Worm (Caenorhabditis elegans) whole organism, mixed stage, embryonic: ENCODE measurements around the gene Y54G11A.19.

ENCODE experiments used
- M03D4.4 ChIP-seq: sonication (generic microtip); optimal IDR thresholded peaks from 2 replicates; lab custom pipeline; 2017; ENCODE audit warnings: mild to moderate bottlenecking, missing genetic modification characterization, missing compliant biosample characterization
- bed-3 ChIP-seq: fragments of 200-800 bp; sonication (Bioruptor generic); optimal IDR thresholded peaks from 3 replicates; lab custom pipeline; 2018; ENCODE audit warnings: mild to moderate bottlenecking, missing genetic modification characterization, moderate library complexity, missing compliant biosample characterization
- blmp-1 ChIP-seq: fragments of 150-350 bp; optimal IDR thresholded peaks from 2 replicates; lab custom pipeline; 2014; ENCODE audit warnings: missing biosample characterization, missing genetic modification characterization
- ceh-39 ChIP-seq: fragments of 150-350 bp; optimal IDR thresholded peaks from 2 replicates; lab custom pipeline; 2014; ENCODE audit warnings: missing biosample characterization, missing genetic modification characterization
- ceh-43 ChIP-seq: fragments of 200-800 bp; sonication (Bioruptor generic); optimal IDR thresholded peaks from 2 replicates; lab custom pipeline; 2018; ENCODE audit warnings: mild to moderate bottlenecking, missing genetic modification characterization, moderate library complexity, missing compliant biosample characterization
- ceh-83 ChIP-seq: fragments of 200-800 bp; sonication (Bioruptor generic); optimal IDR thresholded peaks from 2 replicates; lab custom pipeline; 2018; ENCODE audit warnings: mild to moderate bottlenecking, missing genetic modification characterization, missing compliant biosample characterization
- ces-1 ChIP-seq: fragments of 150-350 bp; optimal IDR thresholded peaks from 2 replicates; lab custom pipeline; 2014; ENCODE audit warnings: missing biosample characterization, missing genetic modification reagents, missing genetic modification characterization
- cnd-1 ChIP-seq: fragments of 200-800 bp; sonication (Bioruptor generic); optimal IDR thresholded peaks from 2 replicates; lab custom pipeline; 2018; ENCODE audit warnings: mild to moderate bottlenecking, missing genetic modification characterization, missing compliant biosample characterization
- drap-1 ChIP-seq: fragments of 200-800 bp; sonication (Bioruptor generic); optimal IDR thresholded peaks from 3 replicates; lab custom pipeline; 2018; ENCODE audit warnings: mild to moderate bottlenecking, missing genetic modification characterization, missing compliant biosample characterization
- elt-1 ChIP-seq: sonication (generic microtip); optimal IDR thresholded peaks from 2 replicates; lab custom pipeline; 2017; ENCODE audit warnings: missing genetic modification characterization, mild to moderate bottlenecking, missing compliant biosample characterization, antibody characterized with exemption, moderate library complexity, borderline replicate concordance; ENCODE audit not compliant: insufficient read depth
- elt-3 ChIP-seq: fragments of 150-350 bp; optimal IDR thresholded peaks from 2 replicates; lab custom pipeline; 2014; ENCODE audit warnings: missing biosample characterization, missing genetic modification characterization
- flh-1 ChIP-seq: fragments of 200-800 bp; sonication (Bioruptor generic); optimal IDR thresholded peaks from 2 replicates; lab custom pipeline; 2018; ENCODE audit warnings: mild to moderate bottlenecking, missing genetic modification characterization, moderate library complexity, missing compliant biosample characterization
- ham-2 ChIP-seq: fragments of 200-800 bp; sonication (Bioruptor generic); optimal IDR thresholded peaks from 2 replicates; lab custom pipeline; 2018; ENCODE audit warnings: mild to moderate bottlenecking, missing genetic modification characterization, missing compliant biosample characterization
- hlh-1 ChIP-seq: fragments of 150-350 bp; optimal IDR thresholded peaks from 2 replicates; lab custom pipeline; 2014; ENCODE audit warnings: missing biosample characterization, missing genetic modification reagents, missing genetic modification characterization
- lin-13 ChIP-seq: fragments of 150-350 bp; optimal IDR thresholded peaks from 2 replicates; lab custom pipeline; 2014; ENCODE audit warnings: missing biosample characterization, missing genetic modification characterization
- lin-32 ChIP-seq: fragments of 200-800 bp; sonication (Bioruptor generic); optimal IDR thresholded peaks from 2 replicates; lab custom pipeline; 2018; ENCODE audit warnings: mild to moderate bottlenecking, missing genetic modification characterization, missing compliant biosample characterization
- lsy-2 ChIP-seq: fragments of 150-350 bp; optimal IDR thresholded peaks from 2 replicates; lab custom pipeline; 2014; ENCODE audit warnings: missing biosample characterization, missing genetic modification characterization
- mab-5 ChIP-seq: fragments of 150-350 bp; optimal IDR thresholded peaks from 2 replicates; lab custom pipeline; 2014; ENCODE audit warnings: missing biosample characterization, missing genetic modification characterization
- mep-1 ChIP-seq: fragments of 150-350 bp; optimal IDR thresholded peaks from 2 replicates; lab custom pipeline; 2017; ENCODE audit warnings: missing biosample characterization, missing genetic modification reagents, missing genetic modification characterization, inconsistent platforms
- mls-2 ChIP-seq: sonication (generic microtip); optimal IDR thresholded peaks from 2 replicates; lab custom pipeline; 2016; ENCODE audit warnings: mild to moderate bottlenecking, missing genetic modification characterization, moderate library complexity, missing compliant biosample characterization
- nhr-12 ChIP-seq: fragments of 150-350 bp; optimal IDR thresholded peaks from 2 replicates; lab custom pipeline; 2014; ENCODE audit warnings: missing biosample characterization, missing genetic modification characterization
- nhr-2 ChIP-seq: fragments of 150-350 bp; optimal IDR thresholded peaks from 2 replicates; lab custom pipeline; 2014; ENCODE audit warnings: missing biosample characterization, missing genetic modification characterization
- nhr-28 ChIP-seq: fragments of 150-350 bp; optimal IDR thresholded peaks from 2 replicates; lab custom pipeline; 2014; ENCODE audit warnings: missing biosample characterization, missing genetic modification characterization
- pha-4 ChIP-seq: fragments of 150-350 bp; optimal IDR thresholded peaks from 2 replicates; lab custom pipeline; 2018; ENCODE audit warnings: missing biosample characterization, missing genetic modification reagents, missing genetic modification characterization
- snpc-4 ChIP-seq: fragments of 150-350 bp; optimal IDR thresholded peaks from 2 replicates; lab custom pipeline; 2014; ENCODE audit warnings: missing biosample characterization, missing genetic modification characterization
- sptf-1 ChIP-seq: sonication (generic microtip); optimal IDR thresholded peaks from 2 replicates; lab custom pipeline; 2017; ENCODE audit warnings: mild to moderate bottlenecking, missing genetic modification characterization, moderate library complexity, missing compliant biosample characterization
- tbx-8 ChIP-seq: fragments of 200-800 bp; sonication (Bioruptor generic); optimal IDR thresholded peaks from 2 replicates; lab custom pipeline; 2018; ENCODE audit warnings: mild to moderate bottlenecking, missing genetic modification characterization, moderate library complexity, missing compliant biosample characterization
- unc-120 ChIP-seq: sonication (generic microtip); optimal IDR thresholded peaks from 2 replicates; lab custom pipeline; 2017; ENCODE audit warnings: missing genetic modification characterization, missing compliant biosample characterization; ENCODE audit not compliant: poor library complexity, severe bottlenecking
- unc-39 ChIP-seq: fragments of 150-350 bp; optimal IDR thresholded peaks from 2 replicates; lab custom pipeline; 2014; ENCODE audit warnings: missing biosample characterization, missing genetic modification characterization
- unc-62 ChIP-seq: fragments of 150-350 bp; optimal IDR thresholded peaks from 2 replicates; lab custom pipeline; 2014; ENCODE audit warnings: missing biosample characterization, missing genetic modification reagents, missing genetic modification characterization
- ztf-11 ChIP-seq: fragments of 150-350 bp; optimal IDR thresholded peaks from 2 replicates; lab custom pipeline; 2014; ENCODE audit warnings: missing biosample characterization, missing genetic modification characterization

Y54G11A.19 gene

DNA sequence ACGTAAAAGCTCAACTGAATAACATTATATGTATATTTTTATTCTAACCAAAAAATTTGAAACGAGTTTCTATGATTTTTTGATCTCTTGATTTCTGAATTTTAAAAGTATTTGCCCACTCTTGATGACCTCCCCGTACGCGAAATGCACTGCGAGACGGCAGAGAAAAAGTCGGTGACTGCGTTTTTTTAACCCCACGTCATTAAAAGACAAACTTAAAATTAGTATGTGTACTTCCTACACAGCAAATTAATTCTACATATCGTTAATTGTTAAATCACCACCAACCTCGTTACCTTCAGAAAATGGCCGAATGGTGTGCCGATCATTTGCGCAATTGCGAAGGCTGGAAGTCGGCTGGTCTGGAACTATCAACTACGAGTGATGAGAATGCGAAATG is 35.8 kb upstream of the Y54G11A.19 start, which contains the start of gene Y54G11A.4:
Gene Y54G11A.4 (plus strand): TSS at position 301 of the 400 bp plus-strand sequence.
- no peak for TF ChIP-seq nhr-2 (tag; lab: Kevin White, UChicago)
- TF ChIP-seq nhr-28, result no peak
- TF ChIP-seq hlh-1 (tag; lab: Kevin White, UChicago), result no peak
- no peak for TF ChIP-seq unc-62 (GFP tag; lab: Kevin White, UChicago)
- TF ChIP-seq unc-120, result no peak
- TF ChIP-seq ces-1, result no peak
- TF ChIP-seq flh-1, result no peak

DNA sequence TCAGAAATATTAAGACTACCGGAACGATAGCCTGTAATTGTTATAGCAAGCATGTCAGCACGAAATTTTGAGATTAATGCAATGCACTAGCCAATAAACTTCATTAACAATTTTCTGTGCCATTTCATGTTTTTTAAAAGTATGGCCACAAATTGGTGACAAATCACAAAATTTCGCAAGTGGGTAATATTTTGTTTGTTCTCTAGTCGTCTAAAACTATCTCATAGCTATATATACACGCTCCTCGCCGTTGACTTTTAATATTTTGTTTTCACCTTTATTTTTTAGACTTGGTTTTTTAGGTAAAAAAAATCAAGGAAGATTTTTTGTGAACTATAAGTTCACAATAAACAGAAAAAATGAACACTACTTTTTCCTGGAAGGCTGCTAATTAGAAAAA is 34.2 kb upstream of the Y54G11A.19 start:
- no peak for TF ChIP-seq cnd-1 (tag; lab: Kevin White, UChicago)
- no peak for TF ChIP-seq unc-62 (GFP tag; lab: Kevin White, UChicago)
- TF ChIP-seq drap-1 (GFP tag; lab: Kevin White, UChicago), result no peak
- no peak for TF ChIP-seq ceh-43
- no peak for TF ChIP-seq mab-5 (tag; lab: Kevin White, UChicago)
- no peak for TF ChIP-seq snpc-4 (tag; lab: Kevin White, UChicago)
- TF ChIP-seq ham-2 (GFP tag; lab: Kevin White, UChicago), result no peak
- TF ChIP-seq nhr-2 (tag; lab: Kevin White, UChicago), result no peak
- TF ChIP-seq blmp-1 (tag; lab: Kevin White, UChicago), result no peak
- no peak for TF ChIP-seq bed-3
- no peak for TF ChIP-seq pha-4 (tag; lab: Kevin White, UChicago)
- no peak for TF ChIP-seq nhr-28
- TF ChIP-seq hlh-1 (tag; lab: Kevin White, UChicago), result no peak
- TF ChIP-seq mls-2 (tag; lab: Kevin White, UChicago), result no peak
- no peak for TF ChIP-seq flh-1
- no peak for TF ChIP-seq mep-1 (tag; lab: Kevin White, UChicago)
- no peak for TF ChIP-seq ztf-11 (tag; lab: Kevin White, UChicago)
- TF ChIP-seq nhr-12 (tag; lab: Kevin White, UChicago), result no peak
- TF ChIP-seq lin-13, result no peak

DNA sequence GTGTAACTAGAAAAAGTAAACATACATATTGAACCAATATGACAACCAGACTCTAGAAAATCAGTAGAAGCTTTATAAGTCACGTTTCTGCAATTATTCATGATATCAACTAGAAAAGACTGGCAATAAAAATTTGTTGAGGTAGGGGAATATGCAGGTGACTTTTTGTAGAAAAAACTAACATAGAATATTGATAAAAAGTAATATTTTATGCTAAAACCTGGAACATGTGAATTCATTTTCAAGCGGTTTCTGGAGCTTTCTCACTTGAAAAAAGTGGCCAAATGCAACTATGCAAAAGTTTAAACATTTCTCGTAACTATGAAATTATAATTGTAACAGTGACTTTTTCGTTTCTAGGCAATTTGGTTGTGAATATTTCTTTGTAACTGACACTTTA is 32.3 kb upstream of the Y54G11A.19 start, which contains the start of gene srh-42:
Gene srh-42 (minus strand): TSS at position 101 of the 400 bp plus-strand sequence.
- no peak for TF ChIP-seq tbx-8 (GFP tag; lab: Kevin White, UChicago)

DNA sequence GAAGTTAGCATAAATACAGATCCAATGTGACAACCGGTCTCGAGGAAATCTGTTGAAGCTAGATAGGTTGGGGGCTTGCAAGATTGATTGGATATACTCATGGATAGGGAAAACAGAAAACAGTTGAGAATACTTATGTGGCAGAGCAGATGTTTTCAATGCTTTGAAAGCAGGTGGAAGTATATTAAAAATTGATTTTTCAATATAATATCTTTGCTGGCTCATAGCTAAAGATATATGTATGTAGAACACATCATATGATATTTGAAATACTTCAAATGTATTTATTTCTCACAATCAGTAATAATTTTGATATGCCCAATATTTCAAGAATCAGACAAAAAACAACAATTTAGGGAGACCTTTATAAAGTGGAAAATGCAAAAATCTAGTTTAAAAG is 30.6 kb upstream of the Y54G11A.19 start, which contains the start of gene srh-41:
Gene srh-41 (minus strand): TSS at position 101 of the 400 bp plus-strand sequence.
- TF ChIP-seq nhr-12 (tag; lab: Kevin White, UChicago) (no peak), drap-1 (GFP tag; lab: Kevin White, UChicago) (no peak)

DNA sequence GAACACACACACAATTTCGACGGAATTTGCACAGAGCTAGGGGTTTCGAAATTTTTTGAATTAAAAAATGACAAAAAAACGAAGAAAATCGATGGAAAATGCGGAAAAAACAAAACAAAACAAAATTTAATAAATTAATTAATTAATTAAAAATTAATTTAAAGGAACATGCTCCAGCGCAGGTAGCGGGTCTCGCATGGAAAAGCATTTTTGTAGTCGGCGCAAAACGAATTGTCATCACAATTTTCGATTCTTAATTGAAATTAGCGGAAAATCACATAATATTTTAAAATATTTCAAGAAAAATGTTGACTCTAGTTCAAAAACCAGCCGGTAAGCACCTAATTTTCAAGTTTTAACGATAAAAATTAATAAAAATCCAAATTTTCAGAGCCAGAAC is 19.7 kb upstream of the Y54G11A.19 start, which contains the start of gene Y54G11A.3:
Gene Y54G11A.3 (plus strand): TSS at position 213 of the 400 bp plus-strand sequence.
- TF ChIP-seq ceh-39 (tag; lab: Kevin White, UChicago), result no peak
- TF ChIP-seq lsy-2 (tag; lab: Kevin White, UChicago), result no peak
- no peak for TF ChIP-seq flh-1
- no peak for TF ChIP-seq mab-5 (tag; lab: Kevin White, UChicago)
- no peak for TF ChIP-seq mls-2 (tag; lab: Kevin White, UChicago)
- TF ChIP-seq drap-1 (GFP tag; lab: Kevin White, UChicago), result no peak
- TF ChIP-seq ceh-83, result no peak
- TF ChIP-seq elt-1 (tag; lab: Kevin White, UChicago), result no peak
- no peak for TF ChIP-seq pha-4 (tag; lab: Kevin White, UChicago)
- TF ChIP-seq sptf-1 (tag; lab: Kevin White, UChicago), result no peak
- TF ChIP-seq nhr-28, result no peak
- TF ChIP-seq nhr-2 (tag; lab: Kevin White, UChicago), result no peak

DNA sequence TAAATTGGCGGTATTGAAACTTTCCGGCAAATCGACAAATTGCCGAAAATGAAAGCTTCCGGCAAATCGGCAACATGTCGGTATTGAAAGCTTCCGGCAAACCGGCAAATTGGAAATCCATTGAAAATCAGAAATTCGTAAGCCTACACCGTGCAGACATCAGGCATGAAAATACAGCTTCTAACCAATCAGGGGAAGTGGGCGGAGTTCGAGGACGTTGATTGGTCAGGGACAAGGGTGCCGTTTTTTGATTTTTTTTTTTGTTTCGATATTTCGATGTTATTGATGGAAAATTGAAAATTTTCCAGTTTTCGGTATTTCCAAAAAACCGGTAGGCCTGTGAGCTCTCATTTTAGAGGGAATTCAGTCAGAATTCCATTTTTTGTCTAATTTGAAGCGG is 13.2 kb upstream of the Y54G11A.19 start:
- TF ChIP-seq M03D4.4 (tag; lab: Kevin White, UChicago) (no peak), unc-39 (tag; lab: Kevin White, UChicago) (no peak), unc-62 (GFP tag; lab: Kevin White, UChicago) (no peak), nhr-12 (tag; lab: Kevin White, UChicago) (no peak), mab-5 (tag; lab: Kevin White, UChicago) (no peak), ztf-11 (tag; lab: Kevin White, UChicago) (no peak), mls-2 (tag; lab: Kevin White, UChicago) (no peak), cnd-1 (tag; lab: Kevin White, UChicago) (no peak), lin-32 (GFP tag; lab: Kevin White, UChicago) (no peak), sptf-1 (tag; lab: Kevin White, UChicago) (no peak), mep-1 (tag; lab: Kevin White, UChicago) (no peak), bed-3 (no peak), ham-2 (GFP tag; lab: Kevin White, UChicago) (no peak), ces-1 (no peak), drap-1 (GFP tag; lab: Kevin White, UChicago) (no peak), elt-1 (tag; lab: Kevin White, UChicago) (no peak), elt-3 (tag; lab: Kevin White, UChicago) (no peak), snpc-4 (tag; lab: Kevin White, UChicago) (no peak), ceh-83 (no peak)
